Worm (Caenorhabditis elegans): ENCODE results near the gene C07E3.8.
A peak's percentile ranks its signal among the peaks of the same experiment; 100 is the strongest.

Gene C07E3.8

DNA sequence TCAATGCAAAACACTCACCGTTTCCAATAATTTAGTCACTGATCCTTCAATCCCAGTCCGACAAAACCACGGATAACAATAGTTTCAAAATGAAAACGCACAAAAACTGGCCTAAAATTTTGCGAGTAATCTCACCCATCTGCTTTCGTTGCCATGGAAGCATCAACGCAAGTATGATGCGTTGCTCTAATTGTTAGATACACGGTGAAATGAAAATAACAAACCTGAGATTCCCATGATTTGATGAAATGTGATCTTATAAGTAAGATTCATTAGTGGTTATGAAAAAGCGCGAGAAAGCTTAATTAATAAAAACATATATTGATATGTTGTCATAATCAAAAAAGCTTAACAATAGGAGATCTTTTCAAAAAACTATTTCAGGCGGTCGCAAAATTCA lies 15.1 kb downstream of the C07E3.8 start, which contains the start of gene ceh-57:
TSS of gene ceh-57 (minus strand) at position 95 of the 400 bp plus-strand sequence.
- TF ChIP-seq cog-1 (tag; optimal IDR thresholded peaks at IDR 0.05) (no peak), T22C8.4 (GFP tag; IDR thresholded peaks at IDR 0.05) (no peak), ref-1 (GFP tag; conservative IDR thresholded peaks at IDR 0.05) (no peak), ztf-23 (GFP tag; IDR thresholded peaks at IDR 0.05) (no peak), tab-1 (GFP tag; IDR thresholded peaks at IDR 0.05) (no peak), med-1 (GFP tag; optimal IDR thresholded peaks at IDR 0.05; ENCODE audit: insufficient read depth) (no peak), flt-1 (GFP tag; IDR thresholded peaks at IDR 0.05) (no peak), klf-2 (GFP tag; conservative IDR thresholded peaks at IDR 0.05) (no peak), ztf-29 (GFP tag; IDR thresholded peaks at IDR 0.05) (no peak)

DNA sequence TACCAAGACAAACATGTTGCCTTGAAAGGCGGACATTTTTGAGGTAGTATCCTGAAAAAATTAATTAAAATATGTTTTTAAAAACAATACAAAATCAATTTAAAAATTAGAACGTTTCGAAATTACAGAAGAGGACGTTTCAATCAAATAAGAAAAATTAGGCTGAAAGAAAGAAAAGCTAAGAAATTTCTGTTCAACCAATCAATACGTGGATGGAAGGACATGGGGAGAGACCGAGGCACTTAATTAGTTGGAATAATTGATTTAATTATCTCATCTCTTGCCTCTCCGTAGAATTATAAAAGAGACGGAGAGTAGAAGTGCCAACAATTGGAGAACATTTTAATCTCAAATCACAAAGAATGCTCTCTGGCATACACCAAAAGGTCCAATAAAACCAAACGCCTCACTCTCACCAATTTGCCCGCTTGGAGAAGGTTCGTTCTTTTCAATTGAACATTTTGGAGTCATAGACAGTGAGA lies 17.5 kb downstream of the C07E3.8 start, which contains the start of gene ceh-58:
TSS of gene ceh-58 (minus strand) at position 51 of the 482 bp plus-strand sequence.
- no peak for TF ChIP-seq klf-2 (GFP tag; conservative IDR thresholded peaks at IDR 0.05)
- no peak for TF ChIP-seq ztf-23 (GFP tag; IDR thresholded peaks at IDR 0.05)
- 0 out of 2 replicates have a peak, but pooled peaks have one; percentile 18 for TF ChIP-seq tab-1 (GFP tag; IDR thresholded peaks at IDR 0.05)

DNA sequence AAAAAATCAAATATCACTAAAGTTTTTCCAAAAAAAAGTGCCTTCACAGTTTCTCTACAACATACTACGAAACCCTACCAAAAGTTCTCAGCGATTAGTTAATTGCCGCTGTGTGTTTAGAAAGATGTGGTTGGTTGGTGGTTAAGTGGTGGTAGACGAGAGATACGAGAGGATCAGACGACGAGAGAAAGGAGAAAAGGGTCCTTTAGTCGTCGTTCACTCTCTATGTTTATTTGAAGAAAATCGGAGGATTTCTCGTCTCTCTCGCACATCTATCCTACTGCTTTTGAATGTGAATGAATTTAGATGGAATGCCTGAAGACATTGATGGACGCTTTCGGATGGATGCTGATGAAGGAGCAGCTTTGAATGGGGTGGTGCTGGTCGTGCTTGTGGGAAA lies 18.8 kb downstream of the C07E3.8 start:
- TF ChIP-seq flt-1 (GFP tag; IDR thresholded peaks at IDR 0.05) (no peak), ztf-23 (GFP tag; IDR thresholded peaks at IDR 0.05) (no peak), med-1 (GFP tag; optimal IDR thresholded peaks at IDR 0.05; ENCODE audit: insufficient read depth) (no peak), cog-1 (tag; optimal IDR thresholded peaks at IDR 0.05) (no peak), ztf-29 (GFP tag; IDR thresholded peaks at IDR 0.05) (no peak)

DNA sequence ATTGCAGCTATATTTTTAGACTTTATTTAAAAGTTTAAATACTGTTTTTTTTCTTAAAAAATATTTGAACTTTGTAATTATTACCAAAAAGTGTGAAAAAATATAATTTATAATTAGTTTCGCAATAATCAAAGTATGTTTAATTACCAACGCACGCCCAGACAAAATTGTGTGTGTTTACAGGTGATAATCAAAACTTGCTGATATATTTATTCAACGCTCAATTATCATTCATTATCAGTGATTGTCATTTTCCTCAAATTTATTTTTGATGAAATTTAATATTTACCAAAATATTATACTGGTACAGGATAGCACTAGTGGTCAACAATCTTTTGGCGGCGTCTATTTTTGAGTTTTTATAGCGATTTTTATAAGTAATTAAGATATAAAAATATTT lies 21.0 kb downstream of the C07E3.8 start:
- TF ChIP-seq ref-1 (GFP tag; conservative IDR thresholded peaks at IDR 0.05) (no peak), klf-2 (GFP tag; conservative IDR thresholded peaks at IDR 0.05) (no peak), cog-1 (tag; optimal IDR thresholded peaks at IDR 0.05) (no peak), med-1 (GFP tag; optimal IDR thresholded peaks at IDR 0.05; ENCODE audit: insufficient read depth) (no peak), T22C8.4 (GFP tag; IDR thresholded peaks at IDR 0.05) (no peak), flt-1 (GFP tag; IDR thresholded peaks at IDR 0.05) (no peak), ztf-23 (GFP tag; IDR thresholded peaks at IDR 0.05) (no peak), tab-1 (GFP tag; IDR thresholded peaks at IDR 0.05) (no peak), ztf-29 (GFP tag; IDR thresholded peaks at IDR 0.05) (no peak)

DNA sequence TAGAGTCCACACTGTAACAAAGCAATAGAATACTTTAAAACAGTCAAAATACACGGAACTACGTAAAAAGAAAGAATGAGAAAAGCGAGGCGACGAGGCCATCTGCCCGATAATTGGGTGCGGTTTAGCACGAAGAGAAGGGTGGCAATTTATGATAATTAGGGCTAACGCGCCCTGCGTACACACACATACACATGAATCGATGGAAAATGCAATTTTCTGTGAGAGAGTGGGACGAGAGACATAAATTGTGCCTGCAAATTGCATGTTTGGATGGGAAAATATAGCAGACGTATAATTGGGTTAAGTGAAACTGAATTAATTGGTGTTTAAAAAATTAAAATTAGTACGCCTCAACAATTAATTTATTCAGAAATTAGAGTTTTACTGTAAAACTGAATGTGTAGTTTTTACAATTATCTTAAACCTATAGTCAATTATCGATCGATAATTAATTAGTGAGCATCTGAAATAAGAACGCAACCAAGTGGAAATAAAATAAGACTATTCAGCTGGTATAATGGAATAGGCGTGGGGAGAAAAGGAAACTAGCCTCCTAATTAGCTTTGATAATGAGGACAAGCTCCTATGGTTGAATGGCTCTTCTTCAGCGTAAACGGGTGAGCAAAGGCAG lies 21.6 kb downstream of the C07E3.8 start:
- TF ChIP-seq ztf-29 (GFP tag; IDR thresholded peaks at IDR 0.05): no peak
- TF ChIP-seq med-1 (GFP tag; optimal IDR thresholded peaks at IDR 0.05; ENCODE audit: insufficient read depth): no peak
- TF ChIP-seq flt-1 (GFP tag; IDR thresholded peaks at IDR 0.05): no peak
- TF ChIP-seq klf-2 (GFP tag; conservative IDR thresholded peaks at IDR 0.05): no peak
- TF ChIP-seq T22C8.4 (GFP tag; IDR thresholded peaks at IDR 0.05): no peak
- TF ChIP-seq cog-1 (tag; optimal IDR thresholded peaks at IDR 0.05): no peak
- no peak for TF ChIP-seq ref-1 (GFP tag; conservative IDR thresholded peaks at IDR 0.05)
- no peak for TF ChIP-seq ztf-23 (GFP tag; IDR thresholded peaks at IDR 0.05)
- TF ChIP-seq tab-1 (GFP tag; IDR thresholded peaks at IDR 0.05): no peak

DNA sequence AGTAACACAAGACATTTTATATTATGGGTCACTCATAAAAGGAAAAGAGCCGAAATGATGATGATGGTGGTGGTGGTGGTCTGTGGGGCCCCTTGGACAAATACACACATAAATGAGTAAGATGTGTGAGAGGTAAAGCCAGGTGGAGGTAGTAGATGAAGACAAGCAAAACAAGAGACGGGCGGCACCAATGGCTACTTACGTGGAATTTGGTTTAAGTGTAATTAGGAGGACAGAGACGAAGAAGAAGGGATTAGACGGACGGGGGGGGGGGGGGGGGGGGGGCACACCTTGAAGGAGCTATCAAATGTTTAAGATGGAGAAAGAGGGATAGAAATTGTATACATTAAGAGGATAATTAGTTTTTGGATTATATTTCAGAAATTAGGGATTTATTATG lies 22.7 kb downstream of the C07E3.8 start:
- TF ChIP-seq T22C8.4 (GFP tag; IDR thresholded peaks at IDR 0.05): no peak
- TF ChIP-seq klf-2 (GFP tag; conservative IDR thresholded peaks at IDR 0.05): no peak
- no peak for TF ChIP-seq ztf-29 (GFP tag; IDR thresholded peaks at IDR 0.05)
- TF ChIP-seq ztf-23 (GFP tag; IDR thresholded peaks at IDR 0.05): no peak
- TF ChIP-seq cog-1 (tag; optimal IDR thresholded peaks at IDR 0.05): no peak
- TF ChIP-seq med-1 (GFP tag; optimal IDR thresholded peaks at IDR 0.05; ENCODE audit: insufficient read depth): no peak
- no peak for TF ChIP-seq flt-1 (GFP tag; IDR thresholded peaks at IDR 0.05)
- no peak for TF ChIP-seq ref-1 (GFP tag; conservative IDR thresholded peaks at IDR 0.05)
- no peak for TF ChIP-seq tab-1 (GFP tag; IDR thresholded peaks at IDR 0.05)

DNA sequence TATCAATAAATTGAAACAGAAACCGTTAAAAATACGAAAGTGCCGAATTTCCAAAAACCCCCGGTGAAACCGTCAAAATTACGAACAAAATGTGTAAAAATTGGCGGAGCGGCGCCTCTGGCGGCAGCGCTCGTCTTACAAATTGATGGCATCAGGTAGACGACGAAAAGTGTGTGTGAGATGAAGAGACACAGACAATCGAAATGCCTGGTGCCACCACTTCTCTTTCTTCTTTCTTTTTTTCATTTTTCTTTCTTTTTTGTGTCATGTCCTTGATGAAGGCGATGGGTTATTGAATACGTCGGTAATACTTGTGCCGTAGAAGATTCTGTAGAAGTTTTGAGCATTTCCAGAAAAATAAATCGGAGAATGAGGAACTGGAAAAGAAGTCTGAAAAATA lies 25.8 kb downstream of the C07E3.8 start:
- TF ChIP-seq ref-1 (GFP tag; conservative IDR thresholded peaks at IDR 0.05) (no peak), ztf-23 (GFP tag; IDR thresholded peaks at IDR 0.05) (no peak), flt-1 (GFP tag; IDR thresholded peaks at IDR 0.05) (no peak), T22C8.4 (GFP tag; IDR thresholded peaks at IDR 0.05) (no peak), ztf-29 (GFP tag; IDR thresholded peaks at IDR 0.05) (no peak), tab-1 (GFP tag; IDR thresholded peaks at IDR 0.05) (no peak), med-1 (GFP tag; optimal IDR thresholded peaks at IDR 0.05; ENCODE audit: insufficient read depth) (no peak), cog-1 (tag; optimal IDR thresholded peaks at IDR 0.05) (no peak), klf-2 (GFP tag; conservative IDR thresholded peaks at IDR 0.05) (no peak)

DNA sequence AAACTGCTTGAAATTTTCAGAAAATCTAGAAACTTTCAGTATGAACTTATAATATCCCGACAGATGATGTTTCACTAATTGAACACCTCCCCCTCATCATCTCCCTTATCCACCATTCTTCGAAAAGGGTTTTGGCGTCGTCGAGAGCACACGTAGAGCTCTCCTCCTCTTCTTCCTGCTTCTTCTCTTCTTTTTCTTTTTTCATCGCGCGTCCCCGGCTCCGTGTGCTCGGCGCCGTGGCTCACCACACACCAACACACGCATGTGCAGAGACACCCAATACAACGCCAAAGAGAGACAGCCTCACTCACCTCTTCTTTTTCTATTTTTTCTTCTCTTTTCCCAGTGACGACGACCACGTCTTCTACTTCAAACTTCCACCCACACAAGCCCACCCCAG lies 27.5 kb downstream of the C07E3.8 start:
- TF ChIP-seq flt-1 (GFP tag; IDR thresholded peaks at IDR 0.05) (no peak), cog-1 (tag; optimal IDR thresholded peaks at IDR 0.05) (no peak), tab-1 (GFP tag; IDR thresholded peaks at IDR 0.05) (no peak), ztf-23 (GFP tag; IDR thresholded peaks at IDR 0.05) (no peak), klf-2 (GFP tag; conservative IDR thresholded peaks at IDR 0.05) (no peak), ref-1 (GFP tag; conservative IDR thresholded peaks at IDR 0.05) (no peak)

DNA sequence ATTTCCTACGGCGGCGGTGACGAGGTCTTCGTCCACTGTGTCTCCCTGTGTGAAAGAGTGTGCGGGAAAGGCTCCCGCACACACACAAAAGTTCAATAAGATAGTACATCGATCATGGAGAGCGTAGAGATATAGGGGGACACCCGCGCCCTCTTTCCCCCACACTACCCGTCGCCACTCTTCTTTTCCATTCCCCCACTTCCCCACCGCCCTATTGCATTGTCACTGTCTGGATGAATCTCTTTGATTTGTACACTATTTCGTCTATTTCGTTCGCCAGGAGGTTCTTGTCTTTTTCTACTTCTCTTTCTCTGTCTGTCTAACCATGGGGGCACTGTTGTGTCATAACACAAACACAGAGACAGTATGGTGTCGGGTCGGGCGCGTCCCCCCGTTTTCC lies 30.2 kb downstream of the C07E3.8 start:
- TF ChIP-seq cog-1 (tag; optimal IDR thresholded peaks at IDR 0.05) (peak; percentile 49), klf-2 (GFP tag; conservative IDR thresholded peaks at IDR 0.05) (no peak)

DNA sequence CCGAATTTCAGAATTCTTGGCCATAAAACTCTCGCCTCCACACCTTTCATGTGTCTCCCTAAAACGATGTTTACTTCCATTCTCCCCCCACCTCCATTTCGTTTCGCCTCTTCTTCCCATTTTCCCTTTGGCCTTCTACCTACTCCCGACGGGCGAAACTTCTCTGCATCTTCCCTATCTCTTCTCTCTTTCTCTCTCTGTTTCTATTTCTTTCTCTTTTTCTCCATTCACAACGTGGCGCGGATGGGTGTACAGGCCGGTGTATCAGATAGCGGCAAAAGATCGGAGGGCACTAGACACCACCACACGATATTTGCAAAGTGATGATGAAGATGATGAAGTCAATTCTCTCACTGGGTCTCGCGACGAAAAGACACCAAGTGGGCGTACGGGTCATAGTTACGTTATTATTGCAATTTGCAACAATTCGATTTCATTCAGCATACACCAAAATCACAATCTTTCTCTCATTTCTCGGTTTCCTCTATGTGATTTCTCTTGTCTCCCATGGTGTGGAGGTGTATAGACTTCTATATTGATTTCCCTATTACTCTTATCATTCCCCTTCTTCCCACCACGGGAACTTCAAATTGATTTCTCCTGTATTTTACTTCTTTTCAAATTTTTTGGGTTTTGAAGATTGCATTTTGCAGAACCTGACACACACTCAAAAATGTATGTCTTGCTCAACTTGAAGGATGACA lies 32.8 kb downstream of the C07E3.8 start, which contains the start of gene ztf-27:
TSS of gene ztf-27 (plus strand) at position 654 of the 704 bp plus-strand sequence.
- TF ChIP-seq med-1 (GFP tag; optimal IDR thresholded peaks at IDR 0.05; ENCODE audit: insufficient read depth) (no peak), tab-1 (GFP tag; IDR thresholded peaks at IDR 0.05) (no peak), ref-1 (GFP tag; conservative IDR thresholded peaks at IDR 0.05) (no peak), T22C8.4 (GFP tag; IDR thresholded peaks at IDR 0.05) (no peak), cog-1 (tag; optimal IDR thresholded peaks at IDR 0.05) (no peak), ztf-29 (GFP tag; IDR thresholded peaks at IDR 0.05) (no peak), klf-2 (GFP tag; conservative IDR thresholded peaks at IDR 0.05) (no peak), ztf-23 (GFP tag; IDR thresholded peaks at IDR 0.05) (no peak), flt-1 (GFP tag; IDR thresholded peaks at IDR 0.05) (no peak)

Data from whole organism, midembryonic.